Fruit fly (Drosophila melanogaster) whole organism, adult: ENCODE results near the gene CG7601.

Experiments used
- CG11617 ChIP-seq: fragments of 200-800 bp; sonication (Bioruptor generic); optimal IDR thresholded peaks from 2 replicates; lab custom pipeline; 2017; ENCODE audit warnings: mild to moderate bottlenecking, missing biosample characterization, missing genetic modification reagents, missing genetic modification characterization
- CG12768 ChIP-seq: fragments of 200-800 bp; sonication (Bioruptor generic); optimal IDR thresholded peaks from 2 replicates; lab custom pipeline; 2017; ENCODE audit warnings: missing biosample characterization, missing genetic modification characterization, mild to moderate bottlenecking, moderate library complexity, missing genetic modification reagents
- CG14711 ChIP-seq: fragments of 200-800 bp; sonication (Bioruptor generic); optimal IDR thresholded peaks from 2 replicates; lab custom pipeline; 2018; ENCODE audit warnings: missing biosample characterization, mild to moderate bottlenecking, missing genetic modification characterization, moderate library complexity
- CG1620 ChIP-seq: fragments of 200-800 bp; sonication (Bioruptor generic); optimal IDR thresholded peaks from 2 replicates; lab custom pipeline; 2016; ENCODE audit warnings: missing biosample characterization, missing genetic modification characterization
- CG33017 ChIP-seq: fragments of 200-800 bp; sonication (Bioruptor generic); optimal IDR thresholded peaks from 2 replicates; lab custom pipeline; 2018; ENCODE audit warnings: missing biosample characterization, mild to moderate bottlenecking, missing genetic modification characterization, moderate library complexity
- CG5204 ChIP-seq: fragments of 200-800 bp; sonication (Bioruptor generic); optimal IDR thresholded peaks from 2 replicates; lab custom pipeline; 2016; ENCODE audit warnings: missing biosample characterization, missing genetic modification characterization
- CG7045 ChIP-seq: fragments of 200-800 bp; sonication (Bioruptor generic); optimal IDR thresholded peaks from 2 replicates; lab custom pipeline; 2017; ENCODE audit warnings: missing biosample characterization, mild to moderate bottlenecking, missing genetic modification characterization
- CG7101 ChIP-seq: fragments of 200-800 bp; sonication (Bioruptor generic); optimal IDR thresholded peaks from 2 replicates; lab custom pipeline; 2018; ENCODE audit warnings: missing biosample characterization, mild to moderate bottlenecking, missing genetic modification characterization, moderate library complexity
- Clk ChIP-seq: fragments of 200-800 bp; sonication (Bioruptor generic); optimal IDR thresholded peaks from 2 replicates; lab custom pipeline; 2017; ENCODE audit warnings: missing biosample characterization, missing genetic modification characterization
- Crg-1 ChIP-seq: fragments of 200-800 bp; sonication (Bioruptor generic); optimal IDR thresholded peaks from 2 replicates; lab custom pipeline; 2016; ENCODE audit warnings: missing biosample characterization, missing genetic modification characterization
- Hr96 ChIP-seq: fragments of 200-800 bp; sonication (Bioruptor generic); optimal IDR thresholded peaks from 2 replicates; lab custom pipeline; 2016; ENCODE audit warnings: missing biosample characterization, missing genetic modification characterization
- Mnt ChIP-seq: fragments of 200-800 bp; sonication (Bioruptor generic); optimal IDR thresholded peaks from 2 replicates; lab custom pipeline; 2016; ENCODE audit warnings: missing biosample characterization, mild to moderate bottlenecking, missing genetic modification characterization
- bab1 ChIP-seq: fragments of 200-800 bp; sonication (Bioruptor generic); optimal IDR thresholded peaks from 3 replicates; lab custom pipeline; 2019; ENCODE audit warnings: missing biosample characterization, mild to moderate bottlenecking, missing genetic modification characterization, moderate library complexity
- cic ChIP-seq: fragments of 200-800 bp; sonication (Bioruptor generic); optimal IDR thresholded peaks from 2 replicates; lab custom pipeline; 2017; ENCODE audit warnings: missing biosample characterization, mild to moderate bottlenecking, missing genetic modification characterization, moderate library complexity
- cnc ChIP-seq, 2 experiments: fragments of >200 bp; optimal IDR thresholded peaks; 2 replicates each; lab custom pipeline; 2017
- kay ChIP-seq: fragments of 200-800 bp; sonication (Bioruptor generic); peaks from one replicate; lab custom pipeline; 2016; ENCODE audit warnings: missing biosample characterization, missing genetic modification characterization, borderline replicate concordance
- ovo ChIP-seq: fragments of 200-800 bp; sonication (Bioruptor generic); optimal IDR thresholded peaks from 2 replicates; lab custom pipeline; 2016; ENCODE audit warnings: missing biosample characterization, missing genetic modification characterization
- pad ChIP-seq: fragments of 200-800 bp; sonication (Bioruptor generic); optimal IDR thresholded peaks from 3 replicates; lab custom pipeline; 2017; ENCODE audit warnings: missing biosample characterization, missing genetic modification characterization, mild to moderate bottlenecking, moderate library complexity, missing genetic modification reagents
- tj ChIP-seq: fragments of 200-800 bp; sonication (Bioruptor generic); optimal IDR thresholded peaks from 3 replicates; lab custom pipeline; 2017; ENCODE audit warnings: missing biosample characterization, mild to moderate bottlenecking, missing genetic modification characterization, moderate library complexity
- toe ChIP-seq: fragments of 200-800 bp; sonication (Bioruptor generic); optimal IDR thresholded peaks from 2 replicates; lab custom pipeline; 2016; ENCODE audit warnings: missing biosample characterization, missing genetic modification characterization

CG7601 gene

DNA sequence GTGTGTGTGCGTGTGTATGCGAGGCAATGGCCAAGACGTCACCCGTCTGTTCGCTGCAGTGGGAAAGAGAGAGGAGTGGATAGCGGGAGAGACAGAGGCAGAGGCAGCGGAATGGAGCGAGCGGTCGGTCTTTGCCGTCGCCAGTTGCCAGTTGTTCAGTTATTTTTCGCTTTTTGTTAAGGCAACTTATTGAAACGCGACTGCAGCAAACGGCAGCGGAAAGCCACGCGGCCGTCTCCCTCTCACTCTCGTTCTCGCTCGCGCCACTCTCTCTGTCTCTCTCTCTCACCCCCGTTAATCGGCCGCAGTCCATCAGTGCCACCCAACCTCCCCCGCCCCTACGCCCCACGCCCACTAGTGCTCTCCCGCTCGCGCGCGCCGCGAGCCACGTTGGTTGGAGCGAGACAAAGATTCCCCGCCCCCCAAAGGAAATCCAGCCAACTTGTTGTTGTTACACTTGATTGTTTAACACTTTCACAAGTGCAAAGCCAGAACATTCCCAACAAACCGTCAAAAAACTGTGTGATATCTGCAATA is 36.3 kb upstream of the CG7601 start:
- TF ChIP-seq Mnt (GFP tag; lab: Kevin White, UChicago): peak; percentile 79
- TF ChIP-seq Hr96 (GFP tag; lab: Kevin White, UChicago): no peak
- no peak for TF ChIP-seq Clk (GFP tag; lab: Kevin White, UChicago)
- TF ChIP-seq kay (GFP tag; lab: Kevin White, UChicago): no peak
- no peak for TF ChIP-seq CG1620 (GFP tag; lab: Kevin White, UChicago)
- no peak for TF ChIP-seq CG5204 (GFP tag; lab: Kevin White, UChicago)
- no peak for TF ChIP-seq Crg-1 (GFP tag; lab: Kevin White, UChicago)
- no peak for TF ChIP-seq cnc (optimal IDR thresholded peaks at IDR 0.05; lab: Kevin White, UChicago)
- no peak for TF ChIP-seq CG11617 (GFP tag; lab: Kevin White, UChicago)
- TF ChIP-seq tj: peak; percentile 83
- peak; percentile 73 for TF ChIP-seq pad (GFP tag; lab: Kevin White, UChicago)
- TF ChIP-seq bab1 (GFP tag; lab: Kevin White, UChicago): peak; percentile 23
- TF ChIP-seq CG7045: no peak
- no peak for TF ChIP-seq CG14711 (tag; lab: Kevin White, UChicago)
- peak; percentile 5 for TF ChIP-seq CG7101
- no peak for TF ChIP-seq toe (GFP tag; lab: Kevin White, UChicago)
- peak; percentile 50 for TF ChIP-seq CG33017
- peak; percentile 49 for TF ChIP-seq ovo (GFP tag; lab: Kevin White, UChicago)
- peak; percentile 88 for TF ChIP-seq cic (GFP tag; lab: Kevin White, UChicago)
- TF ChIP-seq CG12768 (GFP tag; lab: Kevin White, UChicago): peak; percentile 91

DNA sequence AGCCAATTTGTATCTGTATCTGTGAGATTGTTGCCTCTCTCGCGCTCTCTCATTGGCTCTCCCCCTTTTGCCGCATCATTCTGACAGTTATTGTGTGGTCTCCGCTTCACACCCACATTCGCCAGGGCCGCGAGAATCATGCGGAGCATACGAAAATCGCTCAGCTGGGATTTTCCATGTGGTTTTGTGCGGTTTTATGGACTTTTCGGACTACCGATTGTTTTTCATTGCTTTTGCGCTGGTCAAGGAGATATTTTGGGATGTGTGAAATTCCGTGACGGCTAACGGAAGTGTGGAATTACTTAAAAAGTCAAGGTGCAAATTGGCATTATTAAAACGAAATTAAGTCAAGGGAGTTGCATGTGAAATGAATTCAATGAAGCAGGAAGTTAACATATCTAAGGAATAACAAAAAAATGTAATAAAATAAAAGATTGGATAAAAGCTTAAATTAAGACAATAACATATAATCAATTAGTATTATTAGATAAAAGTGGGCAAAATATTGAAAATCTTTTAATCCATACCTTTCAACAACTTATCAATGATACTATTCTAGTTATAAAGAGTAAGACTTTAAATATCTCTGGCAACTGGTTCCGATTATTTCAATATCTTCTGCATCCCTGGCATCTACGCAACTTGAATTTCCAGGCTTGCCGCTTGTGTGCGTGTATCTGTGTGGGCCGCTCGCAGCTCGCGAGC is 35.7 kb upstream of the CG7601 start:
- TF ChIP-seq ovo (GFP tag; lab: Kevin White, UChicago) (peak; percentile 5), CG14711 (tag; lab: Kevin White, UChicago) (no peak), CG1620 (GFP tag; lab: Kevin White, UChicago) (no peak), CG33017 (no peak), bab1 (GFP tag; lab: Kevin White, UChicago) (no peak), Hr96 (GFP tag; lab: Kevin White, UChicago) (peak; percentile 59), CG11617 (GFP tag; lab: Kevin White, UChicago) (peak; percentile 29), toe (GFP tag; lab: Kevin White, UChicago) (peak; percentile 19), tj (peak; percentile 16), CG7045 (peak; percentile 50), cic (GFP tag; lab: Kevin White, UChicago) (no peak), CG7101 (no peak), CG5204 (GFP tag; lab: Kevin White, UChicago) (peak; percentile 36), cnc (optimal IDR thresholded peaks at IDR 0.05; lab: Kevin White, UChicago) (peak in 1 of 2 experiments; percentile 89), CG12768 (GFP tag; lab: Kevin White, UChicago) (no peak), Crg-1 (GFP tag; lab: Kevin White, UChicago) (no peak), Mnt (GFP tag; lab: Kevin White, UChicago) (no peak), kay (GFP tag; lab: Kevin White, UChicago) (no peak), pad (GFP tag; lab: Kevin White, UChicago) (peak; percentile 46), Clk (GFP tag; lab: Kevin White, UChicago) (no peak)

DNA sequence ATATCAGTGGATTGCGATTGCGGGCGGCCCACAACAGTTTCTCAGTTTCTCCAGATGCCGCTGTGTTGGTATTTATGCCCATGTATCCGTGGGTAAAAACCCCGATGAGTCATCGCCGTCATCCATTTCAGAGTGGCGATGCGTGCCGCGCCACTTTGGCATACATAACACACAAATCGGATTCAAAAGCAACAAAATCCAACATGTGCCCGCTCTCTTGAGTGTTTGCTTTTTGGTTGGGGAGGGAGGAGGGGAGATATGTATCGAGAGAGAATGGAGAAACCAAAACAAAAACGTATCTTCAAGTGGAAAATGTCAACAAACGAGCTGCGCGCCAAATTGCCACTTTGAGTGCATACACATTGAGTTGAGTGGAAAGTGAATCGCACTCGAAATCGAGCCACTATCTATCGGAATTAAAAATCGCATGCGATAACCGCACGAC is 35.1 kb upstream of the CG7601 start:
- no peak for TF ChIP-seq CG11617 (GFP tag; lab: Kevin White, UChicago)
- TF ChIP-seq CG12768 (GFP tag; lab: Kevin White, UChicago): no peak
- TF ChIP-seq Mnt (GFP tag; lab: Kevin White, UChicago): peak; percentile 87
- TF ChIP-seq CG33017: peak; percentile 20
- TF ChIP-seq CG7101: no peak
- TF ChIP-seq cic (GFP tag; lab: Kevin White, UChicago): peak; percentile 86
- TF ChIP-seq Clk (GFP tag; lab: Kevin White, UChicago): no peak
- no peak for TF ChIP-seq toe (GFP tag; lab: Kevin White, UChicago)

DNA sequence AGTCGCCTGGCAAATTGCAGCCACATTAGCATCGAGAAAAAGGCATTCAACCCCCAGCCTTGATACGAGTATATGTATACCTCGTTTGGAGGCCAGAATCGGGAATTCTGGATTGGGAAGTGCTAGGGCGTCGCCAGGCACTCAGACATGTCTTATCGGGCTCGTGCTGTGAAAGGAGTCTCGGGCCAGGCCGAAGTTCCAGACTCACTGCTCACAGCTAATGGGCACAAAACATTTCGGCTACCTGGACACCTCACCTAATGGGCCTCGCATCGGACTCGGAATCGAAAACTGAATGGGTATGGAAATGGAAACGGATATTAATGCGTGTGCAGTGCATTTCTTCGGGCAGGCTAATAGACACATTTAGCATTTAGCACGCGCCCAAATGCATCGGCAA is 34.4 kb upstream of the CG7601 start:
- TF ChIP-seq toe (GFP tag; lab: Kevin White, UChicago) (no peak), CG7101 (no peak), tj (no peak), Clk (GFP tag; lab: Kevin White, UChicago) (no peak), pad (GFP tag; lab: Kevin White, UChicago) (no peak), bab1 (GFP tag; lab: Kevin White, UChicago) (no peak), Crg-1 (GFP tag; lab: Kevin White, UChicago) (no peak), cnc (optimal IDR thresholded peaks at IDR 0.05; lab: Kevin White, UChicago) (no peak), CG5204 (GFP tag; lab: Kevin White, UChicago) (no peak), kay (GFP tag; lab: Kevin White, UChicago) (no peak), CG1620 (GFP tag; lab: Kevin White, UChicago) (no peak), CG11617 (GFP tag; lab: Kevin White, UChicago) (no peak)

DNA sequence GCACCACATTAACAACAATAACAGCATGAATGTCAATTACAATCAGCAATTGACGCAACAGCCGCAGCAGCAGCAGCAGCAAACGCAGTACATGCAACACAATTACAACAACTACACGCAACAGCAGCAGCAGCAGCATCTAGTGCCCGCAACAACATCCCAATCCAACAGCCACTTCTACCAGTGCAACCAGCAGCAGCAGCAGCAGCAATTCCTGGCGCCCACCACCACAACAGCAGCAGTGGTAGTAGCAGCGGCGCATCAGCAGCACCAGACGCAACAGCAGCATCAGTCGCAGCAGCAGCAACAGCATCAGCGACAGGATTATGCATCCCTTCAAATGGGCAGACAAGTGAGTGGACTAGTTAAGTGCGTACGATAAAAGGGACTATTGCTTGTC is 30.7 kb upstream of the CG7601 start:
- TF ChIP-seq kay (GFP tag; lab: Kevin White, UChicago) (no peak), CG1620 (GFP tag; lab: Kevin White, UChicago) (no peak), cic (GFP tag; lab: Kevin White, UChicago) (no peak), bab1 (GFP tag; lab: Kevin White, UChicago) (no peak), tj (no peak), toe (GFP tag; lab: Kevin White, UChicago) (no peak), CG11617 (GFP tag; lab: Kevin White, UChicago) (no peak), CG33017 (no peak), CG7045 (no peak), Clk (GFP tag; lab: Kevin White, UChicago) (no peak), CG5204 (GFP tag; lab: Kevin White, UChicago) (no peak), CG14711 (tag; lab: Kevin White, UChicago) (no peak), ovo (GFP tag; lab: Kevin White, UChicago) (no peak), CG7101 (no peak), pad (GFP tag; lab: Kevin White, UChicago) (no peak), cnc (optimal IDR thresholded peaks at IDR 0.05; lab: Kevin White, UChicago) (no peak)
